Worm (Caenorhabditis elegans) whole organism, young adult: ENCODE results near the gene K02E7.7.

Source experiments
- B0035.1 ChIP-seq: sonication (generic microtip); optimal IDR thresholded peaks from 2 replicates; lab custom pipeline; 2016; ENCODE audit warnings: missing genetic modification characterization, mild to moderate bottlenecking, missing compliant biosample characterization, missing genotype, missing genetic modification reagents
- F10E7.11 ChIP-seq: sonication (generic microtip); optimal IDR thresholded peaks from 2 replicates; lab custom pipeline; 2017; ENCODE audit warnings: mild to moderate bottlenecking, missing genetic modification characterization, moderate library complexity, missing compliant biosample characterization
- F39B2.1 ChIP-seq: fragments of 200-800 bp; sonication (Bioruptor generic); IDR thresholded peaks from 2 replicates; pipeline ENCODE4 v1.3.6; 2022; ENCODE audit warnings: missing genetic modification reagents, missing genetic modification characterization, missing compliant biosample characterization
- F49E8.2 ChIP-seq: sonication (generic microtip); optimal IDR thresholded peaks from 3 replicates; lab custom pipeline; 2017; ENCODE audit warnings: missing genetic modification characterization, mild to moderate bottlenecking, missing compliant biosample characterization, antibody characterized with exemption, moderate library complexity; ENCODE audit not compliant: insufficient read depth
- F57A8.1 ChIP-seq: fragments of 200-800 bp; sonication (Bioruptor generic); optimal IDR thresholded peaks from 2 replicates; lab custom pipeline; 2018; ENCODE audit warnings: mild to moderate bottlenecking, missing genetic modification characterization, moderate library complexity, missing compliant biosample characterization
- K12H6.12 ChIP-seq: fragments of 200-800 bp; sonication (Bioruptor generic); optimal IDR thresholded peaks from 2 replicates; lab custom pipeline; 2018; ENCODE audit warnings: mild to moderate bottlenecking, missing genetic modification characterization, missing compliant biosample characterization
- T26A5.8 ChIP-seq: sonication (generic microtip); optimal IDR thresholded peaks from 2 replicates; lab custom pipeline; 2016; ENCODE audit warnings: missing genetic modification characterization, missing compliant biosample characterization
- Y53G8AR.9 ChIP-seq: fragments of 200-800 bp; sonication (Bioruptor generic); conservative IDR thresholded peaks from 2 replicates; pipeline ENCODE4 v1.3.6; 2022; ENCODE audit warnings: missing genetic modification reagents, missing genetic modification characterization, missing compliant biosample characterization
- akir-1 ChIP-seq: fragments of 200-800 bp; sonication (Bioruptor generic); optimal IDR thresholded peaks from 2 replicates; lab custom pipeline; 2018; ENCODE audit warnings: mild to moderate bottlenecking, missing genetic modification characterization, moderate library complexity, missing compliant biosample characterization
- attf-5 ChIP-seq: fragments of 200-800 bp; sonication (Bioruptor generic); optimal IDR thresholded peaks from 2 replicates; lab custom pipeline; 2018; ENCODE audit warnings: mild to moderate bottlenecking, missing genetic modification characterization, missing compliant biosample characterization
- bed-2 ChIP-seq: fragments of 200-800 bp; sonication (Bioruptor generic); IDR thresholded peaks from 2 replicates; pipeline ENCODE4 v1.3.6; 2022; ENCODE audit warnings: missing genetic modification reagents, missing genetic modification characterization, missing compliant biosample characterization
- cebp-1 ChIP-seq, 2 experiments: fragments of 200-800 bp in 1 of 2; sonication (Bioruptor generic) in 1 of 2; sonication (generic microtip) in 1 of 2; IDR thresholded peaks in 1 of 2; optimal IDR thresholded peaks in 1 of 2; 2 replicates each; pipeline versions ENCODE4 v1.3.6 to Lab custom; 2017 to 2022; ENCODE audit warnings: missing compliant biosample characterization in 2 of 2, missing genetic modification characterization in 2 of 2, mild to moderate bottlenecking in 1 of 2, missing genetic modification reagents in 1 of 2, moderate library complexity in 1 of 2
- dpl-1 ChIP-seq: fragments of 150-350 bp; optimal IDR thresholded peaks from 2 replicates; lab custom pipeline; 2014; ENCODE audit warnings: missing biosample characterization, missing genetic modification reagents, missing genetic modification characterization
- efl-1 ChIP-seq: fragments of 150-350 bp; optimal IDR thresholded peaks from 2 replicates; lab custom pipeline; 2014; ENCODE audit warnings: missing biosample characterization, missing genetic modification reagents, missing genetic modification characterization
- ets-4 ChIP-seq: fragments of 200-800 bp; sonication (Bioruptor generic); optimal IDR thresholded peaks from 2 replicates; lab custom pipeline; 2018; ENCODE audit warnings: mild to moderate bottlenecking, missing genetic modification characterization, missing compliant biosample characterization
- fkh-3 ChIP-seq: sonication (generic microtip); optimal IDR thresholded peaks from 2 replicates; lab custom pipeline; 2016; ENCODE audit warnings: mild to moderate bottlenecking, missing genetic modification characterization, missing compliant biosample characterization
- him-1 ChIP-seq: sonication (generic microtip); optimal IDR thresholded peaks from 2 replicates; lab custom pipeline; 2016; ENCODE audit warnings: missing genotype, missing genetic modification reagents, missing genetic modification characterization, missing compliant biosample characterization
- hlh-12 ChIP-seq: sonication (generic microtip); optimal IDR thresholded peaks from 2 replicates; lab custom pipeline; 2016; ENCODE audit warnings: missing genetic modification characterization, missing compliant biosample characterization
- hmg-1.2 ChIP-seq: fragments of 200-800 bp; sonication (Bioruptor generic); IDR thresholded peaks from 2 replicates; pipeline ENCODE4 v1.3.6; 2022; ENCODE audit warnings: missing genetic modification reagents, missing genetic modification characterization, missing compliant biosample characterization
- hrde-1 ChIP-seq: sonication (generic microtip); optimal IDR thresholded peaks from 2 replicates; lab custom pipeline; 2016; ENCODE audit warnings: missing genetic modification characterization, mild to moderate bottlenecking, missing compliant biosample characterization, moderate library complexity, missing genotype, missing genetic modification reagents, borderline replicate concordance
- hsf-1 ChIP-seq: fragments of 200-800 bp; sonication (Bioruptor generic); IDR thresholded peaks from 2 replicates; pipeline ENCODE4 v1.3.6; 2022; ENCODE audit warnings: missing genetic modification reagents, missing genetic modification characterization, missing compliant biosample characterization
- let-607 ChIP-seq, 2 experiments: fragments of 200-800 bp in 1 of 2; sonication (Bioruptor generic) in 1 of 2; sonication (generic microtip) in 1 of 2; optimal IDR thresholded peaks; 2 replicates each; lab custom pipeline; 2016 to 2018; ENCODE audit warnings: mild to moderate bottlenecking in 2 of 2, missing compliant biosample characterization in 2 of 2, missing genetic modification characterization in 2 of 2, moderate library complexity in 2 of 2, missing genotype in 1 of 2
- lin-26 ChIP-seq: fragments of 200-800 bp; sonication (Bioruptor generic); IDR thresholded peaks from 2 replicates; pipeline ENCODE4 v1.3.6; 2022; ENCODE audit warnings: missing genetic modification reagents, missing genetic modification characterization, missing compliant biosample characterization
- lin-35 ChIP-seq, 3 experiments: fragments of 150-350 bp in 2 of 3; sonication (generic microtip) in 1 of 3; optimal IDR thresholded peaks; 2 replicates each; lab custom pipeline; 2014 to 2018; ENCODE audit warnings: missing biosample characterization in 3 of 3, missing genetic modification characterization in 3 of 3, missing genetic modification reagents in 3 of 3
- lin-40 ChIP-seq: sonication (generic microtip); optimal IDR thresholded peaks from 2 replicates; lab custom pipeline; 2016; ENCODE audit warnings: missing genetic modification characterization, mild to moderate bottlenecking, missing compliant biosample characterization, missing genotype, missing genetic modification reagents
- lir-1 ChIP-seq: fragments of 200-800 bp; sonication (Bioruptor generic); conservative IDR thresholded peaks from 2 replicates; pipeline ENCODE4 v1.3.6; 2022; ENCODE audit warnings: missing genetic modification reagents, missing genetic modification characterization, missing compliant biosample characterization
- madf-8 ChIP-seq: fragments of 200-800 bp; sonication (Bioruptor generic); conservative IDR thresholded peaks from 2 replicates; pipeline ENCODE4 v1.3.6; 2022; ENCODE audit warnings: missing genetic modification reagents, missing genetic modification characterization, missing compliant biosample characterization
- mcd-1 ChIP-seq: fragments of 200-800 bp; sonication (Bioruptor generic); IDR thresholded peaks from 2 replicates; pipeline ENCODE4 v1.3.6; 2022; ENCODE audit warnings: missing genetic modification reagents, missing genetic modification characterization, missing compliant biosample characterization
- mel-28 ChIP-seq: sonication (generic microtip); optimal IDR thresholded peaks from 2 replicates; lab custom pipeline; 2016; ENCODE audit warnings: borderline replicate concordance, mild to moderate bottlenecking, missing genetic modification characterization, missing compliant biosample characterization
- nhr-179 ChIP-seq: sonication (generic microtip); optimal IDR thresholded peaks from 2 replicates; lab custom pipeline; 2016; ENCODE audit warnings: mild to moderate bottlenecking, missing genetic modification characterization, missing compliant biosample characterization
- rpc-1 ChIP-seq, 2 experiments: fragments of 150-350 bp in 1 of 2; sonication (generic microtip) in 1 of 2; optimal IDR thresholded peaks; 2 replicates each; lab custom pipeline; 2014 to 2018; ENCODE audit warnings: missing biosample characterization in 1 of 2, missing genetic modification characterization in 1 of 2, missing genetic modification reagents in 1 of 2, missing genotype in 1 of 2
- sea-2 ChIP-seq: fragments of 200-800 bp; sonication (Bioruptor generic); IDR thresholded peaks from 2 replicates; pipeline ENCODE4 v1.3.6; 2022; ENCODE audit warnings: missing genetic modification characterization, missing compliant biosample characterization
- snpc-1.1 ChIP-seq: sonication (generic microtip); optimal IDR thresholded peaks from 2 replicates; lab custom pipeline; 2017; ENCODE audit warnings: missing genetic modification characterization, mild to moderate bottlenecking, missing compliant biosample characterization, antibody characterized with exemption, moderate library complexity, missing genotype, missing genetic modification reagents; ENCODE audit not compliant: insufficient read depth
- snpc-3.4 ChIP-seq: sonication (generic microtip); optimal IDR thresholded peaks from 2 replicates; lab custom pipeline; 2017; ENCODE audit warnings: missing genetic modification characterization, mild to moderate bottlenecking, missing compliant biosample characterization, antibody characterized with exemption, moderate library complexity, missing genotype, missing genetic modification reagents
- somi-1 ChIP-seq: fragments of 200-800 bp; sonication (Bioruptor generic); optimal IDR thresholded peaks from 2 replicates; lab custom pipeline; 2018; ENCODE audit warnings: mild to moderate bottlenecking, missing genetic modification characterization, missing compliant biosample characterization
- ztf-22 ChIP-seq: fragments of 200-800 bp; sonication (Bioruptor generic); optimal IDR thresholded peaks from 2 replicates; lab custom pipeline; 2018; ENCODE audit warnings: mild to moderate bottlenecking, missing genetic modification characterization, moderate library complexity, missing compliant biosample characterization
- ztf-26 ChIP-seq: sonication (generic microtip); optimal IDR thresholded peaks from 2 replicates; lab custom pipeline; 2017; ENCODE audit warnings: missing genetic modification characterization, missing compliant biosample characterization

K02E7.7 gene

DNA sequence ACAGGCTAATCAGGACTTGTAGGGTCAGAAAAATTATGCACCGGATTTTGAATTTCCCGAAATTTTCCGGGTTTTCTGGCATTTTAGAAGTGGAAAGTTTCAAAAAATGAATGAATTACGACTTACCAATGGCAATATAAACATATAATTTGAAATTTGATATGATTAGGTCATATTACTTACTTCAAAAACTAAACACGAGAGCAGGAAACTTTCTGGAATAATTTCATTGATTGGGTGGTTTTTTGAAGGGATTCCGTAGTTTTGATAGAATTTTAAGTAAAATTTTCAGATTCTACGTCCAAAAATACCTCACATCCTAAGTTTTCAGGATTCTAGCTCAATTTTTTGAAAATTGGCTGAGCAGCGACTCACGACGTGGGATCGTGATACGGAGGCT is 20.6 kb downstream of the K02E7.7 start, which contains the start of gene K02E7.11:
Gene K02E7.11 (minus strand): TSS at position 101 of the 400 bp plus-strand sequence.
- TF ChIP-seq sea-2 (GFP tag; lab: Robert Waterston, UW), result no peak
- TF ChIP-seq snpc-3.4 (tag; lab: Kevin White, UChicago), result no peak
- no peak for TF ChIP-seq nhr-179 (tag; lab: Kevin White, UChicago)
- TF ChIP-seq ztf-22 (GFP tag; lab: Kevin White, UChicago), result no peak
- no peak for TF ChIP-seq bed-2 (GFP tag; lab: Robert Waterston, UW)
- TF ChIP-seq Y53G8AR.9 (GFP tag; lab: Robert Waterston, UW), result no peak
- no peak for TF ChIP-seq attf-5 (GFP tag; lab: Kevin White, UChicago)
- no peak for TF ChIP-seq F39B2.1
- TF ChIP-seq lin-26 (GFP tag; lab: Robert Waterston, UW), result no peak
- TF ChIP-seq let-607 (tag; optimal IDR thresholded peaks at IDR 0.05; lab: Kevin White, UChicago), result no peak
- TF ChIP-seq hlh-12 (tag; lab: Kevin White, UChicago), result no peak
- no peak for TF ChIP-seq akir-1 (GFP tag; lab: Kevin White, UChicago)
- TF ChIP-seq cebp-1 (GFP tag; IDR thresholded peaks at IDR 0.05; lab: Robert Waterston, UW), result no peak
- no peak for TF ChIP-seq cebp-1 (tag; optimal IDR thresholded peaks at IDR 0.05; lab: Kevin White, UChicago)

DNA sequence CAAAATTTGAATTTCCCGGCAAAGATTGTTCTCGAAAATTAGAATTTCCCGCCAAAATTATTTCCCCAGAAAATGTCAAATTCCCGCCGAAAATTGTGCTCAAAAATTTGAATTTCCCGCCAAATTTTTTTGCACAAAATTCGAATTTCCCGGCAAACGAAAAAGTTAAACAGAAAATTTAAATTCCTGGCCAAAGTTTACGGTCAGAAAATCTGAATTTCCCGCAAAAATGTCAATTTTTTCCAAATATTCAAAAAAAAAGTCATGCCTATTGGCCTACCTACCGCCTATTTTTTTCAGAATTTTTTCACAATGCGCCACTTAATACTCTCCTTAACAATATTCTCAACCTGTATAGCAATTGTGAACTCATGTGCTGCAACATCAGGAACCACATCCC is 28.0 kb downstream of the K02E7.7 start, which contains the start of gene K02E7.1:
Gene K02E7.1 (plus strand): TSS at position 301 of the 400 bp plus-strand sequence.
- TF ChIP-seq fkh-3 (tag; lab: Kevin White, UChicago) (no peak), ztf-26 (no peak), hrde-1 (tag; lab: Kevin White, UChicago) (no peak), lin-35 (GFP tag; optimal IDR thresholded peaks at IDR 0.05; lab: Kevin White, UChicago) (no peak), dpl-1 (GFP tag; lab: Kevin White, UChicago) (no peak), lin-40 (tag; lab: Kevin White, UChicago) (no peak), K12H6.12 (tag; lab: Kevin White, UChicago) (no peak), rpc-1 (optimal IDR thresholded peaks at IDR 0.05; lab: Kevin White, UChicago) (no peak), rpc-1 (tag; optimal IDR thresholded peaks at IDR 0.05; lab: Kevin White, UChicago) (no peak), somi-1 (GFP tag; lab: Kevin White, UChicago) (no peak), hsf-1 (GFP tag; lab: Robert Waterston, UW) (no peak), F10E7.11 (no peak), B0035.1 (tag; lab: Kevin White, UChicago) (no peak), mel-28 (tag; lab: Kevin White, UChicago) (no peak), mcd-1 (GFP tag; lab: Robert Waterston, UW) (no peak), him-1 (tag; lab: Kevin White, UChicago) (no peak), F49E8.2 (tag; lab: Kevin White, UChicago) (no peak), efl-1 (no peak), madf-8 (GFP tag; lab: Robert Waterston, UW) (no peak), ets-4 (no peak), T26A5.8 (tag; lab: Kevin White, UChicago) (no peak)

DNA sequence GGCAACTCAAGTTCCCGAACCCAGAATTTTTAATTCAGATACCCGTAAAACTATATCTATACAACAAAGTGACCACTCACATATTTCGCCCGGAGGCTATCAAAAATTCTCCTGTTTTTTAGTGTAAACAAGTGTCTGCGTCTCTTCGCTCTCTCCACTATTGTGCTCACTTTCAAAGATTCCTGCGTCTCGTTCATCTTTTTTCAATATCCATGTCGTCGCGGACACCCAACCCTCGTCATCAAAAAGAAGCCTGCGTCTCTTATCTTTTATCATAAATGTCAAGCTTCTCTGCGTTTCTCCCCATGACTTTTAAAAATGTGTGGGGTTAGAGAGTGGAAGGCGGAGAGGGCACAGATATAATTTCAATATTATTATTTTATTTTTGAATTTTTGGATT is 30.1 kb downstream of the K02E7.7 start:
- TF ChIP-seq lir-1 (no peak), F57A8.1 (GFP tag; lab: Kevin White, UChicago) (no peak), snpc-1.1 (no peak), attf-5 (GFP tag; lab: Kevin White, UChicago) (no peak), hmg-1.2 (GFP tag; lab: Robert Waterston, UW) (peak; percentile 79; the same call in 1 of the 2 replicates)
